Worm (Caenorhabditis elegans) whole organism, young adult: Measurements from ENCODE around the gene ucr-2.1.

ENCODE experiments used
- B0035.1 ChIP-seq: sonication (generic microtip); optimal IDR thresholded peaks from 2 replicates; lab custom pipeline; 2016; ENCODE audit warnings: missing genetic modification characterization, mild to moderate bottlenecking, missing compliant biosample characterization, missing genotype, missing genetic modification reagents
- D2030.7 ChIP-seq: fragments of 200-800 bp; sonication (Bioruptor generic); IDR thresholded peaks from 2 replicates; pipeline ENCODE4 v1.3.6; 2022; ENCODE audit warnings: missing genetic modification reagents, missing genetic modification characterization, missing compliant biosample characterization
- F23B12.7 ChIP-seq: sonication (generic microtip); optimal IDR thresholded peaks from 2 replicates; lab custom pipeline; 2017; ENCODE audit warnings: missing genetic modification characterization, mild to moderate bottlenecking, missing compliant biosample characterization, antibody characterized with exemption, moderate library complexity; ENCODE audit not compliant: insufficient read depth
- K11D2.4 ChIP-seq: fragments of 200-800 bp; sonication (Bioruptor generic); IDR thresholded peaks from 2 replicates; pipeline ENCODE4 v1.3.6; 2022; ENCODE audit warnings: missing genetic modification reagents, missing genetic modification characterization, missing compliant biosample characterization
- Y67H2A.10 ChIP-seq: fragments of 200-800 bp; sonication (Bioruptor generic); conservative IDR thresholded peaks from 2 replicates; pipeline ENCODE4 v1.3.6; 2022; ENCODE audit warnings: missing genetic modification reagents, missing genetic modification characterization, missing compliant biosample characterization
- aptf-2 ChIP-seq: fragments of 200-800 bp; sonication (Bioruptor generic); conservative IDR thresholded peaks from 2 replicates; pipeline ENCODE4 v1.3.6; 2022; ENCODE audit warnings: missing genetic modification reagents, missing genetic modification characterization, missing compliant biosample characterization
- athp-1 ChIP-seq: sonication (generic microtip); optimal IDR thresholded peaks from 2 replicates; lab custom pipeline; 2017; ENCODE audit warnings: mild to moderate bottlenecking, missing genetic modification characterization, missing compliant biosample characterization
- bed-1 ChIP-seq: fragments of 200-800 bp; sonication (Bioruptor generic); IDR thresholded peaks from 2 replicates; pipeline ENCODE4 v1.3.6; 2022; ENCODE audit warnings: missing genetic modification reagents, missing genetic modification characterization, missing compliant biosample characterization
- ccch-3 ChIP-seq: fragments of 200-800 bp; sonication (Bioruptor generic); optimal IDR thresholded peaks from 2 replicates; lab custom pipeline; 2018; ENCODE audit warnings: mild to moderate bottlenecking, missing genetic modification characterization, missing compliant biosample characterization
- ceh-79 ChIP-seq: sonication (generic microtip); optimal IDR thresholded peaks from 2 replicates; lab custom pipeline; 2017; ENCODE audit warnings: mild to moderate bottlenecking, missing genetic modification characterization, missing compliant biosample characterization
- dpff-1 ChIP-seq: sonication (generic microtip); optimal IDR thresholded peaks from 2 replicates; lab custom pipeline; 2017; ENCODE audit warnings: mild to moderate bottlenecking, missing genetic modification characterization, missing compliant biosample characterization
- ets-4 ChIP-seq: fragments of 200-800 bp; sonication (Bioruptor generic); optimal IDR thresholded peaks from 2 replicates; lab custom pipeline; 2018; ENCODE audit warnings: mild to moderate bottlenecking, missing genetic modification characterization, missing compliant biosample characterization
- gei-17 ChIP-seq: fragments of 200-800 bp; sonication (Bioruptor generic); optimal IDR thresholded peaks from 2 replicates; lab custom pipeline; 2018; ENCODE audit warnings: mild to moderate bottlenecking, missing genetic modification characterization, missing compliant biosample characterization
- hrde-1 ChIP-seq: sonication (generic microtip); optimal IDR thresholded peaks from 2 replicates; lab custom pipeline; 2016; ENCODE audit warnings: missing genetic modification characterization, mild to moderate bottlenecking, missing compliant biosample characterization, moderate library complexity, missing genotype, missing genetic modification reagents, borderline replicate concordance
- lsy-27 ChIP-seq: sonication (generic microtip); optimal IDR thresholded peaks from 2 replicates; lab custom pipeline; 2017; ENCODE audit warnings: missing genetic modification characterization, mild to moderate bottlenecking, missing compliant biosample characterization, antibody characterized with exemption, missing genotype, borderline replicate concordance; ENCODE audit not compliant: insufficient read depth
- mcd-1 ChIP-seq: fragments of 200-800 bp; sonication (Bioruptor generic); IDR thresholded peaks from 2 replicates; pipeline ENCODE4 v1.3.6; 2022; ENCODE audit warnings: missing genetic modification reagents, missing genetic modification characterization, missing compliant biosample characterization
- mel-28 ChIP-seq: sonication (generic microtip); optimal IDR thresholded peaks from 2 replicates; lab custom pipeline; 2016; ENCODE audit warnings: borderline replicate concordance, mild to moderate bottlenecking, missing genetic modification characterization, missing compliant biosample characterization
- mes-4 ChIP-seq: sonication (generic microtip); optimal IDR thresholded peaks from 2 replicates; lab custom pipeline; 2016; ENCODE audit warnings: missing genotype, missing genetic modification characterization, missing compliant biosample characterization
- mxl-1 ChIP-seq: sonication (generic microtip); optimal IDR thresholded peaks from 2 replicates; lab custom pipeline; 2016; ENCODE audit warnings: missing genetic modification characterization, missing compliant biosample characterization
- nhr-27 ChIP-seq: fragments of 200-800 bp; sonication (Bioruptor generic); optimal IDR thresholded peaks from 2 replicates; lab custom pipeline; 2018; ENCODE audit warnings: mild to moderate bottlenecking, missing genetic modification characterization, moderate library complexity, missing compliant biosample characterization
- repo-1 ChIP-seq: sonication (generic microtip); optimal IDR thresholded peaks from 2 replicates; lab custom pipeline; 2017; ENCODE audit warnings: mild to moderate bottlenecking, missing genetic modification characterization, missing compliant biosample characterization
- rpc-1 ChIP-seq, 2 experiments: fragments of 150-350 bp in 1 of 2; sonication (generic microtip) in 1 of 2; optimal IDR thresholded peaks; 2 replicates each; lab custom pipeline; 2014 to 2018; ENCODE audit warnings: missing biosample characterization in 1 of 2, missing genetic modification characterization in 1 of 2, missing genetic modification reagents in 1 of 2, missing genotype in 1 of 2
- snpc-3.4 ChIP-seq: sonication (generic microtip); optimal IDR thresholded peaks from 2 replicates; lab custom pipeline; 2017; ENCODE audit warnings: missing genetic modification characterization, mild to moderate bottlenecking, missing compliant biosample characterization, antibody characterized with exemption, moderate library complexity, missing genotype, missing genetic modification reagents
- tlf-1 ChIP-seq: fragments of 200-800 bp; sonication (Bioruptor generic); optimal IDR thresholded peaks from 2 replicates; lab custom pipeline; 2018; ENCODE audit warnings: mild to moderate bottlenecking, missing genetic modification characterization, missing compliant biosample characterization
- zim-3 ChIP-seq: sonication (generic microtip); optimal IDR thresholded peaks from 2 replicates; lab custom pipeline; 2017; ENCODE audit warnings: mild to moderate bottlenecking, missing genetic modification characterization, moderate library complexity, missing compliant biosample characterization
- ztf-18 ChIP-seq: sonication (generic microtip); optimal IDR thresholded peaks from 2 replicates; lab custom pipeline; 2016; ENCODE audit warnings: missing genotype, mild to moderate bottlenecking, missing genetic modification characterization, missing compliant biosample characterization
- ztf-22 ChIP-seq: fragments of 200-800 bp; sonication (Bioruptor generic); optimal IDR thresholded peaks from 2 replicates; lab custom pipeline; 2018; ENCODE audit warnings: mild to moderate bottlenecking, missing genetic modification characterization, moderate library complexity, missing compliant biosample characterization
- ztf-25 ChIP-seq: fragments of 200-800 bp; sonication (Bioruptor generic); IDR thresholded peaks from 2 replicates; pipeline ENCODE4 v1.3.6; 2022; ENCODE audit warnings: missing genetic modification reagents, missing genetic modification characterization, missing compliant biosample characterization
- ztf-26 ChIP-seq: sonication (generic microtip); optimal IDR thresholded peaks from 2 replicates; lab custom pipeline; 2017; ENCODE audit warnings: missing genetic modification characterization, missing compliant biosample characterization
- ztf-28 ChIP-seq: fragments of 200-800 bp; sonication (Bioruptor generic); IDR thresholded peaks from 2 replicates; pipeline ENCODE4 v1.3.6; 2022; ENCODE audit warnings: missing genetic modification reagents, missing genetic modification characterization, missing compliant biosample characterization
- ztf-3 ChIP-seq: fragments of 200-800 bp; sonication (Bioruptor generic); optimal IDR thresholded peaks from 2 replicates; lab custom pipeline; 2018; ENCODE audit warnings: mild to moderate bottlenecking, missing genetic modification characterization, missing compliant biosample characterization
- ztf-6 ChIP-seq: fragments of 200-800 bp; sonication (Bioruptor generic); IDR thresholded peaks from 2 replicates; pipeline ENCODE4 v1.3.6; 2022; ENCODE audit warnings: missing genetic modification reagents, missing genetic modification characterization, missing compliant biosample characterization

Gene ucr-2.1

DNA sequence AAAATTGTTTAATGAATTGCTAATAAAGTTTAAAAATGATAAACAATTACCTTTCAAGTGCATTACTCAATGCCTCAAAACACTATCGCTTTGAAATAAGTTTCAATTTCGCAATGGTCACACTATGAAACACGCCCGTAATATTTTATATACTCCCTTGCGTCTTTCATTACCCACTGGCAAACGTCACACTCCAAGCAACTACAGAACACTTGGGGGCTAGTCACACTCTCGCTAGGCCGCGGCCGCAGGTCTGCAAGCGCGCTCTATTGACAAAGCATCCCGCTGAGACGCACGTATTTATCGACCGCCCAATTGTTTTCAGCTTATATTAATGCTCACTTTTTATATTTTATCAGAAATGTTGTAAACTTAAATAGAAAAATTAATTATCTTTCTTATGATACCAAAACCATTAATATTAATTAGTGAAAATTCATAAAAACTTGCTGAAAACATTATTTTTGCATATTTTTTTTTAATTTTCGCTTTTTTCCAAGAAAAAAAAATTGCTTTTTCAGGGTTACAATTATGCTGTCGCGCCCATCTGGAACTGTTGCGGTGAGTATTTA is at the start of gene ucr-2.1, which contains the start of gene nmat-1 (continued):
- TF ChIP-seq mxl-1 (tag; lab: Kevin White, UChicago): no peak

ce11 chrX:11969085-11969484 is 49.1 kb upstream of the ucr-2.1 start:
- no peak for TF ChIP-seq ztf-26 (tag; lab: Kevin White, UChicago)
- TF ChIP-seq lsy-27 (tag; lab: Kevin White, UChicago): no peak
- TF ChIP-seq ztf-25: no peak
- TF ChIP-seq rpc-1 (optimal IDR thresholded peaks at IDR 0.05; lab: Kevin White, UChicago): no peak
- no peak for TF ChIP-seq rpc-1 (tag; optimal IDR thresholded peaks at IDR 0.05; lab: Kevin White, UChicago)
- TF ChIP-seq mcd-1 (GFP tag; lab: Robert Waterston, UW): no peak
- TF ChIP-seq F23B12.7: no peak
- no peak for TF ChIP-seq mes-4 (tag; lab: Kevin White, UChicago)
- TF ChIP-seq zim-3: no peak
- TF ChIP-seq hrde-1 (tag; lab: Kevin White, UChicago): no peak
- no peak for TF ChIP-seq ccch-3 (GFP tag; lab: Kevin White, UChicago)
- TF ChIP-seq B0035.1 (tag; lab: Kevin White, UChicago): no peak
- TF ChIP-seq tlf-1: no peak

DNA sequence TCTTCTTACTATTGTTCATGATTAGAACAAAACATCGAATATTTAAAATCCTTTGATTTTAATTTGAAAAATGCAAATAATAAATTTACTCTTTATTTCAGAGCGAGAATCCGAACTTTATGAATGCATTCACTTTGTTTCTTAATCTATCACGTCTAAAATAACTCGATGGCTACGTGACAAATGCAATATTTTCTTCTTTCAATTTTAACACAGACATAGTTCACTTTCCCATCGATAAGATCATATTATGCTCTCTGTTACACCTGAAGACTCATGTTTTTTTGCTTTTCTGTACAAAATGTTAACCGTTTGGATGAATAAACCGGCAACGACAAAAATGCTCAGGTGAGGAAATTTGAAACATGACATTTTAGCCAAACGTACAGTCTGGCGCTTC is 48.7 kb upstream of the ucr-2.1 start:
- TF ChIP-seq K11D2.4: peak; percentile 29; the same call in 1 of the 2 replicates
- no peak for TF ChIP-seq nhr-27 (tag; lab: Kevin White, UChicago)
- TF ChIP-seq ztf-3 (GFP tag; lab: Kevin White, UChicago): no peak
- no peak for TF ChIP-seq ztf-18 (tag; lab: Kevin White, UChicago)
- no peak for TF ChIP-seq athp-1
- no peak for TF ChIP-seq bed-1 (GFP tag; lab: Robert Waterston, UW)

DNA sequence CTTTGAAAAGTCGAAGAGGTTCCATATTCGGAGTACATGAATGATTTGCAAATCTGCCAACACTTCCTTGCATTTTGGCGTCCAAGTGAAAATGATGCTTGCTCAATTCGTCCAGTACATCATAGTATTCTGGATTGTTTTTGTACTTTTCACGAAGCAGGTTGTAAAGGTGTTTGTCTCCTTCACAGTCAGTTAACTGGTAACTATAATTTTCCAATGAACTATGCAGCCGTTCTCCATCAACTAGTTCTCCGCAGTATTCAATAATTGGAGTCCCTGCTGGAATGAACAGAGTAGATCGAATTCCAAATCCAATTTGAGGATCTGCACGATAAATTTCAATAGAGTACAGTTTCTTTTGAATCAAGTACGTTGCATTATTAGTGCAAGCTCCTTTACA is 46.9 kb upstream of the ucr-2.1 start:
- TF ChIP-seq repo-1 (tag; lab: Kevin White, UChicago) (peak; percentile 6), ceh-79 (no peak), snpc-3.4 (tag; lab: Kevin White, UChicago) (no peak), D2030.7 (GFP tag; lab: Robert Waterston, UW) (no peak), dpff-1 (tag; lab: Kevin White, UChicago) (no peak)

- TF ChIP-seq ets-4 (GFP tag; lab: Kevin White, UChicago): no peak
- no peak for TF ChIP-seq Y67H2A.10
- no peak for TF ChIP-seq aptf-2 (GFP tag; lab: Robert Waterston, UW)
- TF ChIP-seq ztf-28 (GFP tag; lab: Robert Waterston, UW): no peak
- TF ChIP-seq gei-17 (GFP tag; lab: Kevin White, UChicago): no peak
- no peak for TF ChIP-seq ztf-6 (GFP tag; lab: Robert Waterston, UW)
- no peak for TF ChIP-seq mel-28
- TF ChIP-seq ztf-22 (GFP tag; lab: Kevin White, UChicago): no peak
Measured at ce11 chrX:11974629-11975085, 43.6 kb upstream of the ucr-2.1 start, which contains the start of gene set-6. TSS of gene set-6 (minus strand) at chrX:11974679.
